Worm (Caenorhabditis elegans) whole organism, young adult: ENCODE results near the gene F28C6.10.

Experiments used
- B0035.1 ChIP-seq: sonication (generic microtip); optimal IDR thresholded peaks from 2 replicates; lab custom pipeline; 2016; ENCODE audit warnings: missing genetic modification characterization, mild to moderate bottlenecking, missing compliant biosample characterization, missing genotype, missing genetic modification reagents
- B0261.1 ChIP-seq: sonication (generic microtip); optimal IDR thresholded peaks from 2 replicates; lab custom pipeline; 2016; ENCODE audit warnings: mild to moderate bottlenecking, missing genetic modification characterization, moderate library complexity, missing compliant biosample characterization
- D2030.7 ChIP-seq: fragments of 200-800 bp; sonication (Bioruptor generic); IDR thresholded peaks from 2 replicates; pipeline ENCODE4 v1.3.6; 2022; ENCODE audit warnings: missing genetic modification reagents, missing genetic modification characterization, missing compliant biosample characterization
- F57C9.4 ChIP-seq: sonication (generic microtip); optimal IDR thresholded peaks from 2 replicates; lab custom pipeline; 2017; ENCODE audit warnings: mild to moderate bottlenecking, missing genetic modification characterization, missing compliant biosample characterization
- K12H6.12 ChIP-seq: fragments of 200-800 bp; sonication (Bioruptor generic); optimal IDR thresholded peaks from 2 replicates; lab custom pipeline; 2018; ENCODE audit warnings: mild to moderate bottlenecking, missing genetic modification characterization, missing compliant biosample characterization
- T07F8.4 ChIP-seq: sonication (generic microtip); optimal IDR thresholded peaks from 2 replicates; lab custom pipeline; 2016; ENCODE audit warnings: mild to moderate bottlenecking, missing genetic modification characterization, moderate library complexity, missing compliant biosample characterization
- T26A5.8 ChIP-seq: sonication (generic microtip); optimal IDR thresholded peaks from 2 replicates; lab custom pipeline; 2016; ENCODE audit warnings: missing genetic modification characterization, missing compliant biosample characterization
- Y53G8AR.9 ChIP-seq: fragments of 200-800 bp; sonication (Bioruptor generic); conservative IDR thresholded peaks from 2 replicates; pipeline ENCODE4 v1.3.6; 2022; ENCODE audit warnings: missing genetic modification reagents, missing genetic modification characterization, missing compliant biosample characterization
- akir-1 ChIP-seq: fragments of 200-800 bp; sonication (Bioruptor generic); optimal IDR thresholded peaks from 2 replicates; lab custom pipeline; 2018; ENCODE audit warnings: mild to moderate bottlenecking, missing genetic modification characterization, moderate library complexity, missing compliant biosample characterization
- aptf-3 ChIP-seq: fragments of 200-800 bp; sonication (Bioruptor generic); IDR thresholded peaks from 2 replicates; pipeline ENCODE4 v1.3.6; 2022; ENCODE audit warnings: missing genetic modification characterization, missing compliant biosample characterization
- athp-1 ChIP-seq: sonication (generic microtip); optimal IDR thresholded peaks from 2 replicates; lab custom pipeline; 2017; ENCODE audit warnings: mild to moderate bottlenecking, missing genetic modification characterization, missing compliant biosample characterization
- attf-3 ChIP-seq: fragments of 200-800 bp; sonication (Bioruptor generic); conservative IDR thresholded peaks from 2 replicates; pipeline ENCODE4 v1.3.6; 2022; ENCODE audit warnings: missing genetic modification reagents, missing genetic modification characterization, missing compliant biosample characterization
- attf-6 ChIP-seq: fragments of 200-800 bp; sonication (Bioruptor generic); IDR thresholded peaks from 2 replicates; pipeline ENCODE4 v1.3.6; 2022; ENCODE audit warnings: missing genetic modification reagents, missing genetic modification characterization, missing compliant biosample characterization
- cebp-1 ChIP-seq, 2 experiments: fragments of 200-800 bp in 1 of 2; sonication (Bioruptor generic) in 1 of 2; sonication (generic microtip) in 1 of 2; IDR thresholded peaks in 1 of 2; optimal IDR thresholded peaks in 1 of 2; 2 replicates each; pipeline versions ENCODE4 v1.3.6 to Lab custom; 2017 to 2022; ENCODE audit warnings: missing compliant biosample characterization in 2 of 2, missing genetic modification characterization in 2 of 2, mild to moderate bottlenecking in 1 of 2, missing genetic modification reagents in 1 of 2, moderate library complexity in 1 of 2
- cebp-2 ChIP-seq: fragments of 200-800 bp; sonication (Bioruptor generic); IDR thresholded peaks from 2 replicates; pipeline ENCODE4 v1.3.6; 2022; ENCODE audit warnings: missing genetic modification characterization, missing compliant biosample characterization
- ceh-100 ChIP-seq: fragments of 200-800 bp; sonication (Bioruptor generic); IDR thresholded peaks from 2 replicates; pipeline ENCODE4 v1.3.6; 2022; ENCODE audit warnings: missing genetic modification reagents, missing genetic modification characterization, missing compliant biosample characterization
- ceh-40 ChIP-seq: fragments of 200-800 bp; sonication (Bioruptor generic); IDR thresholded peaks from 2 replicates; pipeline ENCODE4 v1.3.6; 2022; ENCODE audit warnings: missing genetic modification characterization, missing compliant biosample characterization
- ceh-58 ChIP-seq: fragments of 200-800 bp; sonication (Bioruptor generic); IDR thresholded peaks from 2 replicates; pipeline ENCODE4 v1.3.6; 2022; ENCODE audit warnings: missing genetic modification characterization, missing compliant biosample characterization
- ceh-79 ChIP-seq: sonication (generic microtip); optimal IDR thresholded peaks from 2 replicates; lab custom pipeline; 2017; ENCODE audit warnings: mild to moderate bottlenecking, missing genetic modification characterization, missing compliant biosample characterization
- die-1 ChIP-seq: sonication (generic microtip); optimal IDR thresholded peaks from 2 replicates; lab custom pipeline; 2016; ENCODE audit warnings: missing genotype, mild to moderate bottlenecking, missing genetic modification characterization, missing compliant biosample characterization
- ekl-4 ChIP-seq: fragments of 200-800 bp; sonication (Bioruptor generic); IDR thresholded peaks from 2 replicates; pipeline ENCODE4 v1.3.6; 2022; ENCODE audit warnings: missing genetic modification reagents, missing genetic modification characterization, missing compliant biosample characterization
- ets-4 ChIP-seq: fragments of 200-800 bp; sonication (Bioruptor generic); optimal IDR thresholded peaks from 2 replicates; lab custom pipeline; 2018; ENCODE audit warnings: mild to moderate bottlenecking, missing genetic modification characterization, missing compliant biosample characterization
- him-1 ChIP-seq: sonication (generic microtip); optimal IDR thresholded peaks from 2 replicates; lab custom pipeline; 2016; ENCODE audit warnings: missing genotype, missing genetic modification reagents, missing genetic modification characterization, missing compliant biosample characterization
- hlh-26 ChIP-seq: fragments of 200-800 bp; sonication (Bioruptor generic); conservative IDR thresholded peaks from 2 replicates; pipeline ENCODE4 v1.3.6; 2022; ENCODE audit warnings: missing genetic modification reagents, missing genetic modification characterization, missing compliant biosample characterization
- hmg-20 ChIP-seq: fragments of 200-800 bp; sonication (Bioruptor generic); IDR thresholded peaks from 2 replicates; pipeline ENCODE4 v1.3.6; 2022; ENCODE audit warnings: missing genetic modification reagents, missing genetic modification characterization, missing compliant biosample characterization
- let-526 ChIP-seq: fragments of 200-800 bp; sonication (Bioruptor generic); IDR thresholded peaks from 2 replicates; pipeline ENCODE4 v1.3.6; 2022; ENCODE audit warnings: missing genetic modification reagents, missing genetic modification characterization, missing compliant biosample characterization
- let-607 ChIP-seq, 2 experiments: fragments of 200-800 bp in 1 of 2; sonication (Bioruptor generic) in 1 of 2; sonication (generic microtip) in 1 of 2; optimal IDR thresholded peaks; 2 replicates each; lab custom pipeline; 2016 to 2018; ENCODE audit warnings: mild to moderate bottlenecking in 2 of 2, missing compliant biosample characterization in 2 of 2, missing genetic modification characterization in 2 of 2, moderate library complexity in 2 of 2, missing genotype in 1 of 2
- lin-35 ChIP-seq, 3 experiments: fragments of 150-350 bp in 2 of 3; sonication (generic microtip) in 1 of 3; optimal IDR thresholded peaks; 2 replicates each; lab custom pipeline; 2014 to 2018; ENCODE audit warnings: missing biosample characterization in 3 of 3, missing genetic modification characterization in 3 of 3, missing genetic modification reagents in 3 of 3
- madf-3 ChIP-seq: fragments of 200-800 bp; sonication (Bioruptor generic); IDR thresholded peaks from 2 replicates; pipeline ENCODE4 v1.3.6; 2022; ENCODE audit warnings: missing genetic modification reagents, missing genetic modification characterization, missing compliant biosample characterization
- madf-8 ChIP-seq: fragments of 200-800 bp; sonication (Bioruptor generic); conservative IDR thresholded peaks from 2 replicates; pipeline ENCODE4 v1.3.6; 2022; ENCODE audit warnings: missing genetic modification reagents, missing genetic modification characterization, missing compliant biosample characterization
- mel-28 ChIP-seq: sonication (generic microtip); optimal IDR thresholded peaks from 2 replicates; lab custom pipeline; 2016; ENCODE audit warnings: borderline replicate concordance, mild to moderate bottlenecking, missing genetic modification characterization, missing compliant biosample characterization
- mes-4 ChIP-seq: sonication (generic microtip); optimal IDR thresholded peaks from 2 replicates; lab custom pipeline; 2016; ENCODE audit warnings: missing genotype, missing genetic modification characterization, missing compliant biosample characterization
- nfya-1 ChIP-seq: sonication (generic microtip); optimal IDR thresholded peaks from 2 replicates; lab custom pipeline; 2017; ENCODE audit warnings: antibody characterized with exemption, missing compliant biosample characterization, missing genetic modification characterization, borderline replicate concordance; ENCODE audit not compliant: insufficient read depth
- nfyb-1 ChIP-seq: fragments of 200-800 bp; sonication (Bioruptor generic); IDR thresholded peaks from 2 replicates; pipeline ENCODE4 v1.3.6; 2022; ENCODE audit warnings: missing genetic modification reagents, missing genetic modification characterization, missing compliant biosample characterization
- nhr-120 ChIP-seq: fragments of 200-800 bp; sonication (Bioruptor generic); IDR thresholded peaks from 2 replicates; pipeline ENCODE4 v1.3.6; 2022; ENCODE audit warnings: missing genetic modification characterization, missing compliant biosample characterization
- rpc-1 ChIP-seq, 2 experiments: fragments of 150-350 bp in 1 of 2; sonication (generic microtip) in 1 of 2; optimal IDR thresholded peaks; 2 replicates each; lab custom pipeline; 2014 to 2018; ENCODE audit warnings: missing biosample characterization in 1 of 2, missing genetic modification characterization in 1 of 2, missing genetic modification reagents in 1 of 2, missing genotype in 1 of 2
- sea-2 ChIP-seq: fragments of 200-800 bp; sonication (Bioruptor generic); IDR thresholded peaks from 2 replicates; pipeline ENCODE4 v1.3.6; 2022; ENCODE audit warnings: missing genetic modification characterization, missing compliant biosample characterization
- somi-1 ChIP-seq: fragments of 200-800 bp; sonication (Bioruptor generic); optimal IDR thresholded peaks from 2 replicates; lab custom pipeline; 2018; ENCODE audit warnings: mild to moderate bottlenecking, missing genetic modification characterization, missing compliant biosample characterization
- tbp1 ChIP-seq: fragments of 200-800 bp; sonication (Bioruptor generic); optimal IDR thresholded peaks from 2 replicates; lab custom pipeline; 2018; ENCODE audit warnings: mild to moderate bottlenecking, missing genetic modification characterization, missing compliant biosample characterization
- tbx-9 ChIP-seq: sonication (generic microtip); optimal IDR thresholded peaks from 2 replicates; lab custom pipeline; 2016; ENCODE audit warnings: borderline replicate concordance, missing genetic modification characterization, inconsistent platforms, missing compliant biosample characterization
- tlf-1 ChIP-seq: fragments of 200-800 bp; sonication (Bioruptor generic); optimal IDR thresholded peaks from 2 replicates; lab custom pipeline; 2018; ENCODE audit warnings: mild to moderate bottlenecking, missing genetic modification characterization, missing compliant biosample characterization
- ztf-28 ChIP-seq: fragments of 200-800 bp; sonication (Bioruptor generic); IDR thresholded peaks from 2 replicates; pipeline ENCODE4 v1.3.6; 2022; ENCODE audit warnings: missing genetic modification reagents, missing genetic modification characterization, missing compliant biosample characterization
- ztf-3 ChIP-seq: fragments of 200-800 bp; sonication (Bioruptor generic); optimal IDR thresholded peaks from 2 replicates; lab custom pipeline; 2018; ENCODE audit warnings: mild to moderate bottlenecking, missing genetic modification characterization, missing compliant biosample characterization

F28C6.10 gene

DNA sequence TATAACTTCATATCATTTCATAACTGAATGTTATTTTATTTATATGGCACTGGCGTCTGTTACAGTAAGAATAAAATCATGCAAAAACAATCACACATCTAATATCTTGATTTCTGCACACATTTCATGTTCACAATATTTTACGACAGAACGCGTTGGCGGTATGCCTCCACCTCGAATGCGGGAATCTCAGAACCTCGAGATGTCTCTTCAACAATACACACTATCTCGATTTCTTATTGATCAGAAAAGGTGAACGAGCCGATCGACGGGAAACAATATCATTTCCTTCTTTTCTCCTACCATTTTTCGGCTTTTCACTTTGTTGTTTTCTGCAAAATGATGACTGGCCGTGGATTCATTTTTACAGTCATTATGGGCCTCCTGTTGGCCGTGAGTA is at the start of gene F28C6.10:
TSS of gene F28C6.10 (plus strand) at position 301 of the 400 bp plus-strand sequence.
- TF ChIP-seq him-1 (peak; percentile 28), die-1 (tag; lab: Kevin White, UChicago) (no peak)

DNA sequence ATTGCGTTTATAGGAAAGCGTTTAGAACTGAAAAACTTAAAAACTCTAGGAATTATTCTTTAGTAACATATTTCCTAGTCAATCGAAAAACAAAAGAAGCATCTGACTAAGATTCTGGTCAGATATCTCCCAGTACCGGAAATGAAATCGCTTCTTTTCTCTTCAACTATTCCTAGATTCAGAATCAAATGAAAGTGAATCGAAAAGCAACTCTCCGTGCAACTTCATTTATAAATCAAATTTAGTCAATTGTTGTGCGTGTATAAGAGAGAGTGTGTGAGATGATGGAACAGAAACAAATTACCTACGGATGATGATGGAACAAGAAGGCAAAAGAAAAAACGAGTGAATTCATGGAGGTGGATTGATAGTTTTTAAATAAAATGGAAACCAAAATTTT is 48.6 kb upstream of the F28C6.10 start:
- TF ChIP-seq nfyb-1 (GFP tag; lab: Robert Waterston, UW): no peak
- TF ChIP-seq cebp-1 (GFP tag; IDR thresholded peaks at IDR 0.05; lab: Robert Waterston, UW): no peak
- TF ChIP-seq cebp-1 (tag; optimal IDR thresholded peaks at IDR 0.05; lab: Kevin White, UChicago): no peak
- no peak for TF ChIP-seq aptf-3
- TF ChIP-seq D2030.7 (GFP tag; lab: Robert Waterston, UW): no peak
- TF ChIP-seq madf-3 (GFP tag; lab: Robert Waterston, UW): no peak
- TF ChIP-seq, all 124 proteins: peak for 0

DNA sequence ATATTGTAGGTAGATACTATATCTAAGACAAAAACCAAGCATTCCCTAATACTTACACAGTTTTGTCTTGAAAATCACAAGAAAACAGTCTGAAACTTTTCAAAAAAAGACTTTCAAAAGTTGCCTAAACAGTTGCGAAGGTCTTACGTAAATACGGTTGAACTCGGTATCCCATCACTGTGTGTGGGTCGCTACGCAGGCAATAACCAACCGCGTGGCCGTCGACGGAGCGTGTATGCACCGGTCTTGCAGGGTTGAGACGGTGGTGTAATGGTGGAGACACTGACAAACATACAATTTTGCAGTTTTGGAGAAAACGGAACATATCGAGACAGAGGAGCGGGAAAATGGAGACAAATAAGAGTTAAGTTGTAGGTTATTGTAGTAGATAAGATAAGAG is 46.5 kb upstream of the F28C6.10 start, which contains the start of gene iff-2:
TSS of gene iff-2 (minus strand) at position 141 of the 400 bp plus-strand sequence.
- TF ChIP-seq madf-8 (no peak), Y53G8AR.9 (GFP tag; lab: Robert Waterston, UW) (peak; percentile 98), attf-3 (GFP tag; lab: Robert Waterston, UW) (peak; percentile 85), ceh-58 (no peak), ceh-79 (no peak), F57C9.4 (no peak), nhr-120 (peak; percentile 80; the same call in 1 of the 2 replicates), B0035.1 (tag; lab: Kevin White, UChicago) (peak; percentile 78), tlf-1 (GFP tag; lab: Kevin White, UChicago) (peak; percentile 98), hlh-26 (GFP tag; lab: Robert Waterston, UW) (no peak), somi-1 (GFP tag; lab: Kevin White, UChicago) (peak; percentile 93), cebp-2 (GFP tag; lab: Robert Waterston, UW) (0 out of 2 replicates have a peak, but pooled peaks have one; percentile 51), nfya-1 (no peak), let-526 (GFP tag; lab: Robert Waterston, UW) (peak; percentile 96), let-607 (tag; optimal IDR thresholded peaks at IDR 0.05; lab: Kevin White, UChicago) (peak; percentile 99), attf-6 (GFP tag; lab: Robert Waterston, UW) (peak; percentile 53; the same call in 1 of the 2 replicates), ekl-4 (GFP tag; lab: Robert Waterston, UW) (peak; percentile 97), akir-1 (GFP tag; lab: Kevin White, UChicago) (peak; percentile 36), tbx-9 (tag; lab: Kevin White, UChicago) (no peak), tbp1 (GFP tag; lab: Kevin White, UChicago) (peak; percentile 78), athp-1 (tag; lab: Kevin White, UChicago) (peak; percentile 89), mel-28 (tag; lab: Kevin White, UChicago) (no peak), ceh-40 (GFP tag; lab: Robert Waterston, UW) (0 out of 2 replicates have a peak, but pooled peaks have one; percentile 64), ztf-3 (peak; percentile 93), rpc-1 (optimal IDR thresholded peaks at IDR 0.05; lab: Kevin White, UChicago) (peak; percentile 6), rpc-1 (tag; optimal IDR thresholded peaks at IDR 0.05; lab: Kevin White, UChicago) (no peak), ceh-100 (GFP tag; lab: Robert Waterston, UW) (peak; percentile 89), ztf-28 (GFP tag; lab: Robert Waterston, UW) (peak; percentile 72; the same call in 1 of the 2 replicates), T07F8.4 (peak; percentile 65), ets-4 (peak; percentile 99), mes-4 (no peak), hmg-20 (GFP tag; lab: Robert Waterston, UW) (no peak; the same call in 1 of the 2 replicates), sea-2 (GFP tag; lab: Robert Waterston, UW) (no peak), him-1 (no peak), B0261.1 (tag; lab: Kevin White, UChicago) (peak; percentile 38), K12H6.12 (tag; lab: Kevin White, UChicago) (peak; percentile 99), lin-35 (GFP tag; optimal IDR thresholded peaks at IDR 0.05; lab: Kevin White, UChicago) (peak; percentile 29 to 96 (median 79)), cebp-1 (GFP tag; IDR thresholded peaks at IDR 0.05; lab: Robert Waterston, UW) (peak; percentile 89), cebp-1 (tag; optimal IDR thresholded peaks at IDR 0.05; lab: Kevin White, UChicago) (peak; percentile 97), T26A5.8 (tag; lab: Kevin White, UChicago) (no peak)
